Worm (Caenorhabditis elegans) whole organism, L4 larva: ENCODE results near the gene H04J21.1.

Experiments
- F10B5.3 ChIP-seq: sonication (generic microtip); optimal IDR thresholded peaks from 2 replicates; lab custom pipeline; 2016; ENCODE audit warnings: mild to moderate bottlenecking, missing genetic modification characterization, missing compliant biosample characterization
- T20F7.1 ChIP-seq: fragments of 200-800 bp; sonication (Bioruptor generic); optimal IDR thresholded peaks from 2 replicates; lab custom pipeline; 2018; ENCODE audit warnings: mild to moderate bottlenecking, missing genetic modification characterization, missing compliant biosample characterization
- T26A8.4 ChIP-seq: fragments of 200-800 bp; sonication (Bioruptor generic); IDR thresholded peaks from 2 replicates; pipeline ENCODE4 v1.3.6; 2022; ENCODE audit warnings: missing genetic modification characterization, missing compliant biosample characterization
- Y75B8A.6 ChIP-seq: fragments of 200-800 bp; sonication (Bioruptor generic); IDR thresholded peaks from 2 replicates; pipeline ENCODE4 v1.3.6; 2022; ENCODE audit warnings: missing genetic modification reagents, missing genetic modification characterization, missing compliant biosample characterization
- aha-1 ChIP-seq: fragments of 150-350 bp; peaks from one replicate; lab custom pipeline; 2014; ENCODE audit warnings: missing biosample characterization, missing genetic modification characterization
- ama-1 ChIP-seq: fragments of 150-350 bp; optimal IDR thresholded peaks from 2 replicates; lab custom pipeline; 2014; ENCODE audit warnings: inconsistent platforms, mixed read lengths
- ceh-28 ChIP-seq: fragments of 150-350 bp; optimal IDR thresholded peaks from 2 replicates; lab custom pipeline; 2014; ENCODE audit warnings: missing biosample characterization, missing genetic modification reagents, missing genetic modification characterization
- ceh-32 ChIP-seq: sonication (generic microtip); optimal IDR thresholded peaks from 2 replicates; lab custom pipeline; 2016; ENCODE audit warnings: mild to moderate bottlenecking, missing genetic modification characterization, missing compliant biosample characterization; ENCODE audit not compliant: poor library complexity
- ceh-62 ChIP-seq: sonication (generic microtip); optimal IDR thresholded peaks from 2 replicates; lab custom pipeline; 2017; ENCODE audit warnings: missing biosample characterization, missing genetic modification characterization
- ces-1 ChIP-seq: fragments of 150-350 bp; sonication (generic microtip); optimal IDR thresholded peaks from 4 replicates; lab custom pipeline; 2014; ENCODE audit warnings: missing biosample characterization, missing genetic modification reagents, missing genetic modification characterization
- daf-12 ChIP-seq: fragments of 150-350 bp; optimal IDR thresholded peaks from 2 replicates; lab custom pipeline; 2014; ENCODE audit warnings: missing biosample characterization, missing genetic modification reagents, missing genetic modification characterization
- daf-16 ChIP-seq, 3 experiments: sonication (generic microtip); optimal IDR thresholded peaks; 2 replicates each; lab custom pipeline; 2016 to 2017; ENCODE audit warnings: missing genetic modification characterization in 3 of 3, missing genetic modification reagents in 3 of 3, mild to moderate bottlenecking in 2 of 3, missing compliant biosample characterization in 2 of 3, missing biosample characterization in 1 of 3, moderate library complexity in 1 of 3
- dpl-1 ChIP-seq: fragments of 150-350 bp; optimal IDR thresholded peaks from 2 replicates; lab custom pipeline; 2014; ENCODE audit warnings: missing biosample characterization, missing genetic modification reagents, missing genetic modification characterization
- egl-27 ChIP-seq: sonication (generic microtip); optimal IDR thresholded peaks from 3 replicates; lab custom pipeline; 2017; ENCODE audit warnings: missing biosample characterization, missing genetic modification reagents, missing genetic modification characterization
- fos-1 ChIP-seq: fragments of 150-350 bp; optimal IDR thresholded peaks from 2 replicates; lab custom pipeline; 2014; ENCODE audit warnings: missing biosample characterization, missing genetic modification characterization
- gei-8 ChIP-seq: fragments of 200-800 bp; sonication (Bioruptor generic); optimal IDR thresholded peaks from 2 replicates; lab custom pipeline; 2018; ENCODE audit warnings: mild to moderate bottlenecking, missing genetic modification characterization, missing compliant biosample characterization
- hmg-1.1 ChIP-seq: fragments of 200-800 bp; sonication (Bioruptor generic); IDR thresholded peaks from 2 replicates; pipeline ENCODE4 v1.3.6; 2022; ENCODE audit warnings: missing genetic modification reagents, missing genetic modification characterization, missing compliant biosample characterization
- lin-13 ChIP-seq: fragments of 150-350 bp; optimal IDR thresholded peaks from 2 replicates; lab custom pipeline; 2014; ENCODE audit warnings: missing biosample characterization, missing genetic modification reagents, missing genetic modification characterization
- lin-38 ChIP-seq: fragments of 200-800 bp; sonication (Bioruptor generic); IDR thresholded peaks from 2 replicates; pipeline ENCODE4 v1.3.6; 2022; ENCODE audit warnings: missing genetic modification reagents, missing genetic modification characterization, missing compliant biosample characterization
- lir-3 ChIP-seq: sonication (generic microtip); optimal IDR thresholded peaks from 2 replicates; lab custom pipeline; 2016; ENCODE audit warnings: mild to moderate bottlenecking, missing genetic modification characterization, missing compliant biosample characterization
- lsy-2 ChIP-seq, 2 experiments: fragments of 150-350 bp in 1 of 2; sonication (generic microtip) in 1 of 2; optimal IDR thresholded peaks; 2 replicates each; lab custom pipeline; 2014 to 2017; ENCODE audit warnings: missing biosample characterization in 2 of 2, missing genetic modification characterization in 2 of 2
- madf-9 ChIP-seq: fragments of 200-800 bp; sonication (Bioruptor generic); conservative IDR thresholded peaks from 2 replicates; pipeline ENCODE4 v1.3.6; 2022; ENCODE audit warnings: missing genetic modification reagents, missing genetic modification characterization, missing compliant biosample characterization
- mdl-1 ChIP-seq, 2 experiments: fragments of 150-350 bp in 1 of 2; sonication (generic microtip) in 1 of 2; optimal IDR thresholded peaks; 2 replicates each; lab custom pipeline; 2014 to 2017; ENCODE audit warnings: missing biosample characterization in 2 of 2, missing genetic modification characterization in 2 of 2
- mxl-2 ChIP-seq: fragments of 200-800 bp; sonication (Bioruptor generic); conservative IDR thresholded peaks from 2 replicates; pipeline ENCODE4 v1.3.6; 2022; ENCODE audit warnings: missing genetic modification reagents, missing genetic modification characterization, missing compliant biosample characterization
- nhr-11 ChIP-seq: fragments of 150-350 bp; optimal IDR thresholded peaks from 2 replicates; lab custom pipeline; 2014; ENCODE audit warnings: missing biosample characterization, missing genetic modification characterization
- nhr-237 ChIP-seq: sonication (generic microtip); optimal IDR thresholded peaks from 2 replicates; lab custom pipeline; 2017; ENCODE audit warnings: missing biosample characterization, missing genetic modification characterization
- nhr-41 ChIP-seq: fragments of 200-800 bp; sonication (Bioruptor generic); IDR thresholded peaks from 2 replicates; pipeline ENCODE4 v1.3.6; 2022; ENCODE audit warnings: missing genetic modification reagents, missing genetic modification characterization, missing compliant biosample characterization
- nhr-76 ChIP-seq: fragments of 150-350 bp; optimal IDR thresholded peaks from 2 replicates; lab custom pipeline; 2014; ENCODE audit warnings: missing biosample characterization, missing genetic modification characterization
- nhr-77 ChIP-seq: fragments of 150-350 bp; optimal IDR thresholded peaks from 2 replicates; lab custom pipeline; 2014; ENCODE audit warnings: missing biosample characterization, missing genetic modification characterization
- pha-4 ChIP-seq, 2 experiments: fragments of 150-350 bp in 1 of 2; fragments of 200-800 bp in 1 of 2; sonication (Bioruptor generic) in 1 of 2; IDR thresholded peaks in 1 of 2; optimal IDR thresholded peaks in 1 of 2; 2 replicates each; pipeline versions ENCODE4 v1.3.6 to Lab custom; 2014 to 2022; ENCODE audit warnings: missing genetic modification characterization in 2 of 2, missing genetic modification reagents in 2 of 2, missing biosample characterization in 1 of 2, missing compliant biosample characterization in 1 of 2
- php-3 ChIP-seq: fragments of 200-800 bp; sonication (Bioruptor generic); IDR thresholded peaks from 2 replicates; pipeline ENCODE4 v1.3.6; 2022; ENCODE audit warnings: missing genetic modification reagents, missing genetic modification characterization, missing compliant biosample characterization
- rbr-2 ChIP-seq: sonication (generic microtip); optimal IDR thresholded peaks from 2 replicates; lab custom pipeline; 2016; ENCODE audit warnings: missing genotype, missing genetic modification characterization, missing compliant biosample characterization
- snpc-1.2 ChIP-seq: fragments of 200-800 bp; sonication (Bioruptor generic); IDR thresholded peaks from 2 replicates; pipeline ENCODE4 v1.3.6; 2022; ENCODE audit warnings: missing genetic modification reagents, missing genetic modification characterization, missing compliant biosample characterization
- snpc-4 ChIP-seq: fragments of 150-350 bp; optimal IDR thresholded peaks from 2 replicates; lab custom pipeline; 2014; ENCODE audit warnings: missing biosample characterization, missing genetic modification characterization
- tra-1 ChIP-seq: fragments of 200-800 bp; sonication (Bioruptor generic); IDR thresholded peaks from 2 replicates; pipeline ENCODE4 v1.3.6; 2022; ENCODE audit warnings: missing genetic modification reagents, missing genetic modification characterization, missing compliant biosample characterization
- unc-39 ChIP-seq: sonication (generic microtip); optimal IDR thresholded peaks from 2 replicates; lab custom pipeline; 2017; ENCODE audit warnings: missing biosample characterization, missing genetic modification characterization
- unc-62 ChIP-seq, 3 experiments: fragments of 150-350 bp in 1 of 3; sonication (generic microtip); optimal IDR thresholded peaks in 2 of 3; peaks in 1 of 3; 1 replicate in 1 of 3; 2 replicates in 2 of 3; lab custom pipeline; 2014 to 2017; ENCODE audit warnings: missing biosample characterization in 3 of 3, missing genetic modification characterization in 3 of 3, missing genetic modification reagents in 3 of 3, missing genotype in 1 of 3
- vab-7 ChIP-seq: fragments of 200-800 bp; sonication (Bioruptor generic); IDR thresholded peaks from 2 replicates; pipeline ENCODE4 v1.3.6; 2022; ENCODE audit warnings: missing genetic modification reagents, missing genetic modification characterization, missing compliant biosample characterization

H04J21.1 gene

DNA sequence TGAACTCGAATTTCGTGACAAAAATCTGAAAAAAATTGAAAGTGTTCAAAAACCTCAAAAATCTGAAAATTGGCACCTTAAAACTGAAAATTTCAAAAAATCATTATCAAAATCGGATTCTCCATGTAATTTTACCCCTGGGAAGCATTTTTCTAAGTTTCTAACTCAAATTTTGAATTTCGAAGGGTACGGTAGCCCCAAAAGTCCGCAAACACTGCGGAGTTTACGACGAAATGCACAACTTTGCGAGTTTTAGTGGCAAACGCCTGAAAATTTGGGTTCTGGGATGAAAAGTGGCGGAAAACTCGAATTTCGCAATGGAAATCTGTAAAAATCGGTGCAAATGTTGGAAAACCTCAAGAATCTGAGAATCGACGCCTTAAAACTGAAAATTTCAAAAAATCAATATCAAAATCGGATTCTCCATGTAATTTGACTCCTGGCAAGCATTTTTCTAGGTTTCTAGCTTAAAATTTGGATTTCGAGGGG is 21.9 kb upstream of the H04J21.1 start:
- TF ChIP-seq madf-9 (no peak), daf-12 (tag; lab: Kevin White, UChicago) (no peak), lin-13 (GFP tag; lab: Kevin White, UChicago) (peak; percentile 64), ceh-32 (tag; lab: Kevin White, UChicago) (no peak), lsy-2 (tag; optimal IDR thresholded peaks at IDR 0.05; lab: Kevin White, UChicago) (peak in 1 of 2 experiments; percentile 45), T20F7.1 (GFP tag; lab: Kevin White, UChicago) (no peak)

ce11 chrIII:2391704-2392103 is 19.9 kb upstream of the H04J21.1 start:
- TF ChIP-seq lin-38 (GFP tag; lab: Robert Waterston, UW) (no peak), ama-1 (lab: Kevin White, UChicago) (no peak), snpc-4 (tag; lab: Kevin White, UChicago) (no peak), daf-16 (GFP tag; optimal IDR thresholded peaks at IDR 0.05; lab: Kevin White, UChicago) (no peak), daf-16 (tag; optimal IDR thresholded peaks at IDR 0.05; lab: Kevin White, UChicago) (no peak), nhr-76 (no peak), ces-1 (peak; percentile 86), tra-1 (no peak)

DNA sequence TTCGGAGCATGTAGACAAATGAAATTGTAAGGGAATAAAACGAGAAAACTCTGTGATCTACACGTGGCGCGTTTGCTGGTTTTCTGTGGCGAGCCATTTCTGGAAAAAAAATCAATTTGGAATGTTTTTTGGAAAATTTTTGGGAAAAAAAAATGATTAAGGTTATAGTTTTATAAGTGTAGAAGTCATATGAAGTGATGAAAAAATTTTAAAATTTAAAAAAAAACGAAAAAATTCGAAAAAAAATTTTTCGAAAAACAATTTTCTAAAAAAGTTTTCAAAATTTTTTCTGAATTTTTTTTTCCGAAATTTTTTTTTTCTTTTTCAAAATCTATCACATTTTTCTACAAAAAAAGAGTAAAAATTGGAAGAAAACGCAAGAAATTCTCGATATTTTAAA is 14.7 kb upstream of the H04J21.1 start, which contains the start of gene H14E04.3:
TSS of gene H14E04.3 (minus strand) at position 101 of the 400 bp plus-strand sequence.
- no peak for TF ChIP-seq ama-1 (lab: Kevin White, UChicago)
- TF ChIP-seq gei-8 (GFP tag; lab: Kevin White, UChicago): no peak
- TF ChIP-seq dpl-1 (GFP tag; lab: Kevin White, UChicago): no peak
- TF ChIP-seq ceh-62 (tag; lab: Kevin White, UChicago): no peak
- TF ChIP-seq hmg-1.1: no peak
- TF ChIP-seq nhr-11: no peak
- no peak for TF ChIP-seq F10B5.3 (tag; lab: Kevin White, UChicago)
- TF ChIP-seq nhr-76: no peak
- no peak for TF ChIP-seq Y75B8A.6 (GFP tag; lab: Robert Waterston, UW)
- TF ChIP-seq fos-1 (tag; lab: Kevin White, UChicago): no peak
- no peak for TF ChIP-seq rbr-2
- no peak for TF ChIP-seq pha-4 (GFP tag; IDR thresholded peaks at IDR 0.05; lab: Robert Waterston, UW)
- no peak for TF ChIP-seq pha-4 (tag; optimal IDR thresholded peaks at IDR 0.05; lab: Kevin White, UChicago)
- TF ChIP-seq unc-39 (tag; lab: Kevin White, UChicago): no peak
- TF ChIP-seq snpc-1.2 (GFP tag; lab: Robert Waterston, UW): no peak
- no peak for TF ChIP-seq egl-27 (tag; lab: Kevin White, UChicago)
- no peak for TF ChIP-seq unc-62 (GFP tag; optimal IDR thresholded peaks at IDR 0.05 in 1 of 2; lab: Kevin White, UChicago)
- TF ChIP-seq unc-62 (tag; optimal IDR thresholded peaks at IDR 0.05; lab: Kevin White, UChicago): no peak
- no peak for TF ChIP-seq php-3 (GFP tag; lab: Robert Waterston, UW)
- no peak for TF ChIP-seq lir-3 (tag; lab: Kevin White, UChicago)
- TF ChIP-seq nhr-237: no peak

ce11 chrIII:2384364-2384763 is 12.6 kb upstream of the H04J21.1 start:
- TF ChIP-seq mxl-2 (GFP tag; lab: Robert Waterston, UW): no peak
- no peak for TF ChIP-seq vab-7 (GFP tag; lab: Robert Waterston, UW)
- TF ChIP-seq php-3 (GFP tag; lab: Robert Waterston, UW): no peak
- no peak for TF ChIP-seq Y75B8A.6 (GFP tag; lab: Robert Waterston, UW)
- no peak for TF ChIP-seq nhr-41
- peak; percentile 30 for TF ChIP-seq aha-1 (tag; lab: Kevin White, UChicago)
- no peak for TF ChIP-seq mdl-1 (tag; optimal IDR thresholded peaks at IDR 0.05; lab: Kevin White, UChicago)
- TF ChIP-seq T26A8.4 (GFP tag; lab: Robert Waterston, UW): no peak
- TF ChIP-seq ceh-28 (tag; lab: Kevin White, UChicago): peak; percentile 99
- TF ChIP-seq nhr-76: no peak
- no peak for TF ChIP-seq nhr-77 (tag; lab: Kevin White, UChicago)
